Fruit fly (Drosophila melanogaster): ENCODE data around the gene CG32815.
A peak's percentile ranks its signal among the peaks of the same experiment; 100 is the strongest.

Gene CG32815

DNA sequence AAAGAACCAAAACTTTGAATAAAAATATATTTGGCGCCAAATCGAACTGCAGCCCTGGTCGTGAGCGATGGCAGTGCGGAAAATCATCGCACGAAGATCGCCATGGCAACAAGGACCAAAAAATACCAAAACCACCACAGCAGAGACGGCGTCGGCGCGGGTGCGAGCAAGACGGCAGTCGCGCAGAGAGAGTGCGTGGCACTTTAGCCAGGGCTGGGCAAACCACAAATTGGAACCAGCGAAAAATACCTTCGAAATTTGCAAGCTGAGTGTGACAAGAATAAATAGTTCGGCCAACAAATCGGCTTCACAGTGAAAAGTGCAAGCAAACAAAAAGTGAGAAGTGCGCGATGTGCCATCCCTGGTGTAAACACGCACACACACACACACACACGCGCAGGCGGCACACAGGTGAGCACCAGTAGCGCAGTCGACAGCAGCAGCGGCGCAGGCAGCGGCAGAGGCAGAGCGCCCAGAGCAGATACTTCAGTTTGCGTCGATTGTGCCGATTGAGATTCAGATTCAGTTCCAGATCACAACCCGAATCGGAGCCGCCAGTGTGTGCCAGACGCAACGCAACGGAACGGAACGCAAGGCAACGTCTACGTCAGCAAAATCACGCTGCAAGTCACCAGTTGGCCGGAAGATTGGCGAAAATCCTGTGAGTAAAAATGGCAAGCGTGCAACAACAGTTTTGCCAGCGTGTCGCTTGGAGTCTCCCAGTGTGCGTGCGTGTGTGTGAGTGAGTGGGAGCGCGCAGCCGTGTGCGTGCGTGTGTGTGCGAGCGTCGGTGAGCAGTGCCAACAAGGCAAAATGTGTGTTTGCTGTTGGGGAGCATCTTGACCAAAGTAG is 3.0 kb downstream of the CG32815 start, which contains the start of gene TRAM (continued):
- TF ChIP-seq psq (GFP tag; optimal IDR thresholded peaks at IDR 0.05) (peak; percentile 91), CoRest (tag; optimal IDR thresholded peaks at IDR 0.05) (peak; percentile 98), Oaz (GFP tag; IDR thresholded peaks at IDR 0.05) (peak; percentile 98), CG13775 (GFP tag; optimal IDR thresholded peaks at IDR 0.05) (peak; percentile 98), lbe (GFP tag; optimal IDR thresholded peaks at IDR 0.05) (peak; percentile 94), tup (GFP tag; optimal IDR thresholded peaks at IDR 0.05) (peak; percentile 95), Spps (tag; optimal IDR thresholded peaks at IDR 0.05) (peak; percentile 88), CG11504 (tag; optimal IDR thresholded peaks at IDR 0.05) (peak; percentile 96), CG31365 (tag; optimal IDR thresholded peaks at IDR 0.05) (peak; percentile 91), CG10979 (tag; optimal IDR thresholded peaks at IDR 0.05) (peak; percentile 97), CG4328 (GFP tag; optimal IDR thresholded peaks at IDR 0.05) (peak; percentile 99), hbn (GFP tag; IDR thresholded peaks at IDR 0.05; ENCODE audit: partially characterized antibody) (peak; percentile 69), kni (GFP tag; optimal IDR thresholded peaks at IDR 0.05) (peak; percentile 97), CG7745 (tag; optimal IDR thresholded peaks at IDR 0.05) (peak; percentile 68), Sry-δ (GFP tag; optimal IDR thresholded peaks at IDR 0.05) (peak; percentile 94), dpn (GFP tag; optimal IDR thresholded peaks at IDR 0.05) (peak; percentile 98 to 99), CG1024 (GFP tag; IDR thresholded peaks at IDR 0.05) (peak; percentile 96), Eip74EF (GFP tag; optimal IDR thresholded peaks at IDR 0.05) (peak in 1 of 2 experiments; percentile 89), Sox102F (GFP tag; optimal IDR thresholded peaks at IDR 0.05) (peak; percentile 98), Sry-β (GFP tag; optimal IDR thresholded peaks at IDR 0.05) (peak; percentile 66), CG9797 (GFP tag; optimal IDR thresholded peaks at IDR 0.05) (peak; percentile 85), ken (GFP tag; IDR thresholded peaks at IDR 0.05) (peak; percentile 100), lov (optimal IDR thresholded peaks at IDR 0.05) (no peak), lov (GFP tag; IDR thresholded peaks at IDR 0.05) (peak; percentile 99), CG11085 (GFP tag; IDR thresholded peaks at IDR 0.05) (peak; percentile 99), GATAe (GFP tag; conservative IDR thresholded peaks at IDR 0.05) (peak; percentile 93), klu (GFP tag; IDR thresholded peaks at IDR 0.05) (peak; percentile 98), rib (GFP tag; IDR thresholded peaks at IDR 0.05) (peak; percentile 98), CG8478 (optimal IDR thresholded peaks at IDR 0.05) (peak; percentile 89), CG10959 (GFP tag; IDR thresholded peaks at IDR 0.05) (peak; percentile 98), CHES-1-like (GFP tag; optimal IDR thresholded peaks at IDR 0.05) (peak; percentile 99), Fer2 (tag; optimal IDR thresholded peaks at IDR 0.05) (peak; percentile 95), nerfin-2 (GFP tag; IDR thresholded peaks at IDR 0.05; ENCODE audit: partially characterized antibody) (peak; percentile 58), CG10462 (GFP tag; optimal IDR thresholded peaks at IDR 0.05) (peak; percentile 96), dysf (GFP tag; IDR thresholded peaks at IDR 0.05) (peak; percentile 99), ems (GFP tag; optimal IDR thresholded peaks at IDR 0.05) (peak; percentile 97), NfI (GFP tag; optimal IDR thresholded peaks at IDR 0.05) (peak; percentile 98), CG14050 (GFP tag; IDR thresholded peaks at IDR 0.05) (peak; percentile 99), Dbx (GFP tag; IDR thresholded peaks at IDR 0.05) (peak; percentile 99), CG10274 (GFP tag; optimal IDR thresholded peaks at IDR 0.05) (peak; percentile 91), CG12744 (GFP tag; optimal IDR thresholded peaks at IDR 0.05) (peak; percentile 98), CG14860 (GFP tag; IDR thresholded peaks at IDR 0.05; ENCODE audit: partially characterized antibody) (peak; percentile 55; the same call in 2 of the 3 replicates), CG15479 (GFP tag; optimal IDR thresholded peaks at IDR 0.05) (peak; percentile 68), ap (GFP tag; IDR thresholded peaks at IDR 0.05) (peak; percentile 98), Mes4 (GFP tag; optimal IDR thresholded peaks at IDR 0.05) (peak; percentile 98), lab (GFP tag; optimal IDR thresholded peaks at IDR 0.05) (peak; percentile 99), CG4404 (GFP tag; IDR thresholded peaks at IDR 0.05) (peak; percentile 99), CG17186 (GFP tag; optimal IDR thresholded peaks at IDR 0.05) (peak; percentile 98), CG4730 (GFP tag; IDR thresholded peaks at IDR 0.05) (peak; percentile 97)
